Fruit fly (Drosophila melanogaster) S2 (cell line): ENCODE data around the gene orion.

Source experiments
- CG8478 ChIP-seq: fragments of >200 bp; optimal IDR thresholded peaks from 2 replicates; lab custom pipeline; 2018
- CTCF ChIP-seq, 2 experiments: fragments of >200 bp; optimal IDR thresholded peaks; 2 replicates each; lab custom pipeline; 2018

The orion gene

DNA sequence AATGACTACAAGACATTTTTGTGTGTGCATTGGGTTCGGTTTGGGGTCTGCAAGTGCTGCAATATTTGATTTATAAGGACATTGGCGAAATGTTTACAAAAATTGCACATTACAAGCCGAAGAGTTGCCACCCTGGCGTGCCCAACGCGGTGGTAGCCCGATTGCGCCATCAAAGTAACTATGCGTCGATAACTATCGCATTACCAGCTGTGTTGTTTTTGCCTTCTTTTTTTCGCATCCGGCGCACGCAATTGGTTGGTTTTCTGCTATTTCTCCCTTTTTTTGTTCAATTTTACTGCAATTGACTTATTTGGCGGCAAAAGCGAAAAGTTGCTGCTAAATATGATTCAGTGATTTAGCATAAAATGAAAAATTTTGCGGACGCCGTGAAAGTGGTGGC lies 12.0 kb downstream of the orion start, which contains the start of gene RpS14b:
TSS of gene RpS14b (plus strand) at position 220 of the 400 bp plus-strand sequence.
- peak in 1 of 2 experiments; percentile 15 for TF ChIP-seq CTCF (optimal IDR thresholded peaks at IDR 0.05; lab: Kevin White, UChicago)
- no peak for TF ChIP-seq CG8478 (lab: Kevin White, UChicago)

dm6 chrX:7933210-7933915 lies 13.3 kb downstream of the orion start, which contains the start of the genes Dhdds and RpS14a:
Gene Dhdds, minus strand, starts transcription at chrX:7933351.
Gene RpS14a, plus strand, starts transcription at chrX:7933742.
- TF ChIP-seq CTCF (optimal IDR thresholded peaks at IDR 0.05; lab: Kevin White, UChicago) (peak in 1 of 2 experiments; percentile 34), CG8478 (lab: Kevin White, UChicago) (no peak)

- no peak for TF ChIP-seq CG8478 (lab: Kevin White, UChicago)
- TF ChIP-seq CTCF (optimal IDR thresholded peaks at IDR 0.05; lab: Kevin White, UChicago), result no peak
Observed at dm6 chrX:7931028-7931549, 15.6 kb downstream of the orion start, which contains the start of gene mahe. Gene mahe, minus strand, starts transcription at chrX:7931382.

- TF ChIP-seq CTCF (optimal IDR thresholded peaks at IDR 0.05; lab: Kevin White, UChicago), result no peak
- no peak for TF ChIP-seq CG8478 (lab: Kevin White, UChicago)
Observed at dm6 chrX:7930236-7931027, 16.3 kb downstream of the orion start.

dm6 chrX:7924913-7925312 lies 21.8 kb downstream of the orion start:
- no peak for TF ChIP-seq CG8478 (lab: Kevin White, UChicago)
- no peak for TF ChIP-seq CTCF (optimal IDR thresholded peaks at IDR 0.05; lab: Kevin White, UChicago)

DNA sequence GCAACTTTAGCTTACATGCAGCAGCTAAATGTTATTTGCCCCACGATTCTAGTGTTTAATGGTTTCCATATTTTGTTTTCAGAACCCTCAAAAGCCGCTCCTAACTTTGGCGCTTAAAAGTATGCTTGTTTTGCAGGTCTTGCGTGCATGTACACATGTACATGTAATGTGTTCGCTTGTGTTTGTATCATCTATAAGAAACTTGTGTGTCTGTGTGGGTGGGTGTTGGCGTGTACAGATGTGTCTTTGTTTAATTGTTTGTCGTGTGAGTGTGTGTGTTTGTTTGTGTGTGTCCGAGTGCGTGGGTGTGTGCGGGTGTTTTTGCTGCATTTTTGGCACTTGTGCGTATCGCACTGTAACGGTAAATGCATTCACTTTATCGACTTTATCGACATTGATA lies 23.6 kb downstream of the orion start:
- TF ChIP-seq CTCF (optimal IDR thresholded peaks at IDR 0.05; lab: Kevin White, UChicago) (no peak), CG8478 (lab: Kevin White, UChicago) (no peak)

dm6 chrX:7920081-7920688 lies 26.5 kb downstream of the orion start, which contains the start of the genes hdm and Ykt6:
Gene hdm, minus strand, starts transcription at chrX:7920131.
Gene Ykt6, plus strand, starts transcription at chrX:7920409.
- TF ChIP-seq CG8478 (lab: Kevin White, UChicago), result no peak
- TF ChIP-seq CTCF (optimal IDR thresholded peaks at IDR 0.05; lab: Kevin White, UChicago), result peak in 1 of 2 experiments; percentile 2

DNA sequence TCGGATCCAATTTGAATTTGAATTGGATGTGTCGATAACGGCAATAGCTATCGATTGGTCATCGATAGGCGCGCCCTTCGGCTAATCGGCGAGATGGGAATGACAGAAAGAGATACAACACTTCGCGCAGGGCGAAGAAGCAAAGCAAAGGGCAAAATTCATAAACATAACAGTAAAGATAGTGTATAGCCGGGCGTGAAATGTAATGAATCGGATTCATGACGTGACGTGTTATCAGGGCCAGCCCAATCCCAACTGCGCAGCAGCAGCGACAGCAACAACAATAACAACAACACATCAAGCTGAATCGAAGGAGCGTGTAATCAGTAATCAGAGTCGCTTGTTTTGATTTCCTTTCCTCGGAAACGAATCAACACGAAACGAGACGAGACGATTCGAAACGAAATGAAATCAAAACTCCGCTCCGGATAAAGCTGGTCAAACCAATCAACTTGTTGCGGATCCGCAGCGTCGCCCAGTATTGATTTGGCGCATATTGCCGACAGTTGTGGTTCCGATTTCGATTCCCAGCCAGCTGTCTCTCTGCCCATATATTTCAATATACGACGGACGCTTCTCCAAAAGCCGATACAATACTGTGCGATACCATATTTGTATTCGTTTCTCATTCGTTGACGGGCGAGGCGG lies 34.6 kb downstream of the orion start, which contains the start of gene snz:
TSS of gene snz (plus strand) at position 107 of the 648 bp plus-strand sequence.
- no peak for TF ChIP-seq CG8478 (lab: Kevin White, UChicago)
- TF ChIP-seq CTCF (optimal IDR thresholded peaks at IDR 0.05; lab: Kevin White, UChicago), result no peak

DNA sequence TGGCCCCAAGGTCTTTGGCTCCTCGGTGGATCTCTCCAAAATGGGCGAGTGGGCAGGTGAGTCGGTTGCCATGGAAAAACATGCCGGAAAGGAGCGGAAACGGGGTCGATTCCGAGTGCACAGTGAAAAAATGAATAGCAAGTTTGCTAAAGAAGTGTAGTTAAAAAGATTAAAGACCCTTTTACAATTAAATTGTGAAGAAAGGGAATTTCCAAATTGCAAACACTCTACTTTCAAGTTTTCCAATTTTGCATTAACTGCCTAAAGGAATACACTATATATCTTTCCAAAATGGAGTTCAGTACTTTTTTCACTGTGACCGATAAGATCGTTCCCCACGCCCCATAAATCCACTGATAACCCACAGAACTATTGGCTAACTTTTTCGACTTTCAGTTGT lies 37.2 kb downstream of the orion start:
- TF ChIP-seq CTCF (optimal IDR thresholded peaks at IDR 0.05; lab: Kevin White, UChicago), result no peak
- TF ChIP-seq CG8478 (lab: Kevin White, UChicago), result no peak

- TF ChIP-seq CTCF (optimal IDR thresholded peaks at IDR 0.05; lab: Kevin White, UChicago) (no peak), CG8478 (lab: Kevin White, UChicago) (no peak)
Observed at dm6 chrX:7909069-7909389, 37.7 kb downstream of the orion start.

DNA sequence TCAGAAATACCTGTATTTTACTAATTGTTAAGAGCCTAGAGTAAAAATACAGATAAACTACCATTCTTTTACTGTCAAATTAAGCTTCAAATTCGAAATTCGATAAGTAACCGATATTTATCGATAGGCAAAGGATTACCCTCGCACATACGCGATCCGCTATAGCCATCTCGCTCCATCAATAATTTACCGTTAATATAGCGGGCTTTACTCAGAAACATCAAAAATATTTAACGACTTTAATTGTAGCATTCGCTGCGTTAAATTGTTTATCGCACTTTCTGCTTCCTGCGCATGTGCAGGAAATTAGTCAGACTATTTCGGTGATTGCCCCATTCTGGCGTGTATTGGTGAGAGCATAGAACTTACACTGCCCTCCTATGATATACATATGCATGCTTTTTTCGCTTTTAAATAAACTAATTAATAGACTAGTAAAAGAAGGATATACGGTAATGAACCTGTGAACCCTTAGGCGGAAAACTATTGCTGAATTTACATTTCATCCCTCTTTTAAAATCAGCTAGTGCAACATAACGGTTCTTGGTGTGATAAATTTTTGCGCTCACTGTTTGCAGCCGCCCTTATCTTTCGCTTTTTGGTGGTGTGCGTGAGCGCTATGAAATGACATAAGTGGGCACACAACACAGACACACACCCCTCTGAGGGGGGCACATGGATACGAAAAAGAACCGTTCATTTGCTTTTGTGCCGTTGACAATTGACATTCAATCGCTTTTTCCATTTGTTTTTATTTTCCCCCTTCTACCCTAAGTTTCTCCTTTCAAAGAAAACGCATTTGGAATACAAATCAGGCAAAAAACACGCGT lies 38.3 kb downstream of the orion start, which contains the start of the genes dpr14 and spidey:
TSS of gene dpr14 (minus strand) at position 48 of the 830 bp plus-strand sequence.
TSS of gene spidey (plus strand) at position 693 of the 830 bp plus-strand sequence.
- no peak for TF ChIP-seq CG8478 (lab: Kevin White, UChicago)
- no peak for TF ChIP-seq CTCF (optimal IDR thresholded peaks at IDR 0.05; lab: Kevin White, UChicago)

dm6 chrX:7901153-7902038 lies 45.3 kb downstream of the orion start, which contains the start of the genes RpS6 and bys:
Gene RpS6, minus strand, starts transcription at chrX:7901331.
Gene bys, plus strand, starts transcription at chrX:7901880.
- no peak for TF ChIP-seq CG8478 (lab: Kevin White, UChicago)
- TF ChIP-seq CTCF (optimal IDR thresholded peaks at IDR 0.05; lab: Kevin White, UChicago), result peak in 1 of 2 experiments; percentile 2
